Fruit fly (Drosophila melanogaster) whole organism, adult: ENCODE measurements around the gene drongo.

ENCODE experiments used
- CG11617 ChIP-seq: fragments of 200-800 bp; sonication (Bioruptor generic); optimal IDR thresholded peaks from 2 replicates; lab custom pipeline; 2017; ENCODE audit warnings: mild to moderate bottlenecking, missing biosample characterization, missing genetic modification reagents, missing genetic modification characterization
- CG12768 ChIP-seq: fragments of 200-800 bp; sonication (Bioruptor generic); optimal IDR thresholded peaks from 2 replicates; lab custom pipeline; 2017; ENCODE audit warnings: missing biosample characterization, missing genetic modification characterization, mild to moderate bottlenecking, moderate library complexity, missing genetic modification reagents
- CG14711 ChIP-seq: fragments of 200-800 bp; sonication (Bioruptor generic); optimal IDR thresholded peaks from 2 replicates; lab custom pipeline; 2018; ENCODE audit warnings: missing biosample characterization, mild to moderate bottlenecking, missing genetic modification characterization, moderate library complexity
- CG1620 ChIP-seq: fragments of 200-800 bp; sonication (Bioruptor generic); optimal IDR thresholded peaks from 2 replicates; lab custom pipeline; 2016; ENCODE audit warnings: missing biosample characterization, missing genetic modification characterization
- CG33017 ChIP-seq: fragments of 200-800 bp; sonication (Bioruptor generic); optimal IDR thresholded peaks from 2 replicates; lab custom pipeline; 2018; ENCODE audit warnings: missing biosample characterization, mild to moderate bottlenecking, missing genetic modification characterization, moderate library complexity
- CG5204 ChIP-seq: fragments of 200-800 bp; sonication (Bioruptor generic); optimal IDR thresholded peaks from 2 replicates; lab custom pipeline; 2016; ENCODE audit warnings: missing biosample characterization, missing genetic modification characterization
- CG7045 ChIP-seq: fragments of 200-800 bp; sonication (Bioruptor generic); optimal IDR thresholded peaks from 2 replicates; lab custom pipeline; 2017; ENCODE audit warnings: missing biosample characterization, mild to moderate bottlenecking, missing genetic modification characterization
- CG7101 ChIP-seq: fragments of 200-800 bp; sonication (Bioruptor generic); optimal IDR thresholded peaks from 2 replicates; lab custom pipeline; 2018; ENCODE audit warnings: missing biosample characterization, mild to moderate bottlenecking, missing genetic modification characterization, moderate library complexity
- Clk ChIP-seq: fragments of 200-800 bp; sonication (Bioruptor generic); optimal IDR thresholded peaks from 2 replicates; lab custom pipeline; 2017; ENCODE audit warnings: missing biosample characterization, missing genetic modification characterization
- Crg-1 ChIP-seq: fragments of 200-800 bp; sonication (Bioruptor generic); optimal IDR thresholded peaks from 2 replicates; lab custom pipeline; 2016; ENCODE audit warnings: missing biosample characterization, missing genetic modification characterization
- Hr96 ChIP-seq: fragments of 200-800 bp; sonication (Bioruptor generic); optimal IDR thresholded peaks from 2 replicates; lab custom pipeline; 2016; ENCODE audit warnings: missing biosample characterization, missing genetic modification characterization
- Mnt ChIP-seq: fragments of 200-800 bp; sonication (Bioruptor generic); optimal IDR thresholded peaks from 2 replicates; lab custom pipeline; 2016; ENCODE audit warnings: missing biosample characterization, mild to moderate bottlenecking, missing genetic modification characterization
- bab1 ChIP-seq: fragments of 200-800 bp; sonication (Bioruptor generic); optimal IDR thresholded peaks from 3 replicates; lab custom pipeline; 2019; ENCODE audit warnings: missing biosample characterization, mild to moderate bottlenecking, missing genetic modification characterization, moderate library complexity
- cic ChIP-seq: fragments of 200-800 bp; sonication (Bioruptor generic); optimal IDR thresholded peaks from 2 replicates; lab custom pipeline; 2017; ENCODE audit warnings: missing biosample characterization, mild to moderate bottlenecking, missing genetic modification characterization, moderate library complexity
- cnc ChIP-seq, 2 experiments: fragments of >200 bp; optimal IDR thresholded peaks; 2 replicates each; lab custom pipeline; 2017
- kay ChIP-seq: fragments of 200-800 bp; sonication (Bioruptor generic); peaks from one replicate; lab custom pipeline; 2016; ENCODE audit warnings: missing biosample characterization, missing genetic modification characterization, borderline replicate concordance
- ovo ChIP-seq: fragments of 200-800 bp; sonication (Bioruptor generic); optimal IDR thresholded peaks from 2 replicates; lab custom pipeline; 2016; ENCODE audit warnings: missing biosample characterization, missing genetic modification characterization
- pad ChIP-seq: fragments of 200-800 bp; sonication (Bioruptor generic); optimal IDR thresholded peaks from 3 replicates; lab custom pipeline; 2017; ENCODE audit warnings: missing biosample characterization, missing genetic modification characterization, mild to moderate bottlenecking, moderate library complexity, missing genetic modification reagents
- tj ChIP-seq: fragments of 200-800 bp; sonication (Bioruptor generic); optimal IDR thresholded peaks from 3 replicates; lab custom pipeline; 2017; ENCODE audit warnings: missing biosample characterization, mild to moderate bottlenecking, missing genetic modification characterization, moderate library complexity
- toe ChIP-seq: fragments of 200-800 bp; sonication (Bioruptor generic); optimal IDR thresholded peaks from 2 replicates; lab custom pipeline; 2016; ENCODE audit warnings: missing biosample characterization, missing genetic modification characterization

Gene drongo

dm6 chr2L:867899-868605, 17.2 kb upstream of the drongo start, which contains the start of gene aru:
Gene aru (minus strand): TSS chr2L:868354.
- TF ChIP-seq CG11617 (no peak), CG12768 (no peak), tj (GFP tag; lab: Kevin White, UChicago) (peak; percentile 10), cnc (optimal IDR thresholded peaks at IDR 0.05; lab: Kevin White, UChicago) (no peak), kay (GFP tag; lab: Kevin White, UChicago) (no peak), CG33017 (tag; lab: Kevin White, UChicago) (no peak), Hr96 (GFP tag; lab: Kevin White, UChicago) (no peak), toe (GFP tag; lab: Kevin White, UChicago) (no peak), pad (GFP tag; lab: Kevin White, UChicago) (no peak), CG14711 (tag; lab: Kevin White, UChicago) (peak; percentile 15), CG7101 (no peak), Mnt (GFP tag; lab: Kevin White, UChicago) (peak; percentile 50), ovo (no peak), CG5204 (GFP tag; lab: Kevin White, UChicago) (no peak), CG7045 (GFP tag; lab: Kevin White, UChicago) (no peak), CG1620 (GFP tag; lab: Kevin White, UChicago) (peak; percentile 25), cic (GFP tag; lab: Kevin White, UChicago) (no peak), Clk (GFP tag; lab: Kevin White, UChicago) (no peak), bab1 (peak; percentile 41), Crg-1 (GFP tag; lab: Kevin White, UChicago) (no peak)

dm6 chr2L:866950-867744, 16.3 kb upstream of the drongo start:
- TF ChIP-seq cic (GFP tag; lab: Kevin White, UChicago), result peak; percentile 98
- peak; percentile 98 for TF ChIP-seq CG1620 (GFP tag; lab: Kevin White, UChicago)
- TF ChIP-seq tj (GFP tag; lab: Kevin White, UChicago), result peak; percentile 65
- TF ChIP-seq Hr96 (GFP tag; lab: Kevin White, UChicago), result peak; percentile 95
- TF ChIP-seq bab1, result peak; percentile 98
- TF ChIP-seq CG14711 (tag; lab: Kevin White, UChicago), result peak; percentile 93
- TF ChIP-seq ovo, result peak; percentile 49
- peak; percentile 89 for TF ChIP-seq pad (GFP tag; lab: Kevin White, UChicago)
- TF ChIP-seq Mnt (GFP tag; lab: Kevin White, UChicago), result peak; percentile 90
- TF ChIP-seq CG7101, result peak; percentile 98
- peak; percentile 94 for TF ChIP-seq CG11617
- TF ChIP-seq cnc (optimal IDR thresholded peaks at IDR 0.05; lab: Kevin White, UChicago), result no peak
- TF ChIP-seq kay (GFP tag; lab: Kevin White, UChicago), result no peak
- peak; percentile 98 for TF ChIP-seq CG33017 (tag; lab: Kevin White, UChicago)
- peak; percentile 98 for TF ChIP-seq CG12768
- TF ChIP-seq CG5204 (GFP tag; lab: Kevin White, UChicago), result peak; percentile 96
- TF ChIP-seq Crg-1 (GFP tag; lab: Kevin White, UChicago), result peak; percentile 97
- TF ChIP-seq CG7045 (GFP tag; lab: Kevin White, UChicago), result peak; percentile 94
- TF ChIP-seq Clk (GFP tag; lab: Kevin White, UChicago), result peak; percentile 94
- peak; percentile 97 for TF ChIP-seq toe (GFP tag; lab: Kevin White, UChicago)

- TF ChIP-seq tj (GFP tag; lab: Kevin White, UChicago) (peak; percentile 86), cnc (optimal IDR thresholded peaks at IDR 0.05; lab: Kevin White, UChicago) (no peak), CG11617 (peak; percentile 95), CG5204 (GFP tag; lab: Kevin White, UChicago) (peak; percentile 95), Crg-1 (GFP tag; lab: Kevin White, UChicago) (peak; percentile 88), Hr96 (GFP tag; lab: Kevin White, UChicago) (peak; percentile 96), kay (GFP tag; lab: Kevin White, UChicago) (no peak), Mnt (GFP tag; lab: Kevin White, UChicago) (peak; percentile 91), cic (GFP tag; lab: Kevin White, UChicago) (peak; percentile 78), ovo (peak; percentile 93), toe (GFP tag; lab: Kevin White, UChicago) (peak; percentile 95), Clk (GFP tag; lab: Kevin White, UChicago) (peak; percentile 95), CG14711 (tag; lab: Kevin White, UChicago) (peak; percentile 92), CG33017 (tag; lab: Kevin White, UChicago) (peak; percentile 97), bab1 (peak; percentile 98), CG1620 (GFP tag; lab: Kevin White, UChicago) (peak; percentile 97), CG7101 (peak; percentile 97), CG7045 (GFP tag; lab: Kevin White, UChicago) (peak; percentile 96), CG12768 (peak; percentile 97), pad (GFP tag; lab: Kevin White, UChicago) (peak; percentile 87)
Measured at dm6 chr2L:865851-866250, 15.0 kb upstream of the drongo start.

dm6 chr2L:859897-860296, 9.0 kb upstream of the drongo start, which contains the start of gene CG13950:
Gene CG13950 (plus strand): TSS chr2L:860197.
- no peak for TF ChIP-seq CG5204 (GFP tag; lab: Kevin White, UChicago)
- no peak for TF ChIP-seq bab1
- no peak for TF ChIP-seq CG7101
- TF ChIP-seq ovo, result no peak
- TF ChIP-seq toe (GFP tag; lab: Kevin White, UChicago), result no peak
- no peak for TF ChIP-seq cic (GFP tag; lab: Kevin White, UChicago)
- no peak for TF ChIP-seq CG11617
- no peak for TF ChIP-seq Mnt (GFP tag; lab: Kevin White, UChicago)
- TF ChIP-seq cnc (optimal IDR thresholded peaks at IDR 0.05; lab: Kevin White, UChicago), result no peak
- TF ChIP-seq CG7045 (GFP tag; lab: Kevin White, UChicago), result no peak
- no peak for TF ChIP-seq tj (GFP tag; lab: Kevin White, UChicago)
- no peak for TF ChIP-seq CG33017 (tag; lab: Kevin White, UChicago)
- TF ChIP-seq Crg-1 (GFP tag; lab: Kevin White, UChicago), result no peak
- TF ChIP-seq pad (GFP tag; lab: Kevin White, UChicago), result no peak
- TF ChIP-seq CG1620 (GFP tag; lab: Kevin White, UChicago), result no peak
- no peak for TF ChIP-seq CG14711 (tag; lab: Kevin White, UChicago)
- TF ChIP-seq Clk (GFP tag; lab: Kevin White, UChicago), result no peak
- TF ChIP-seq CG12768, result no peak
- TF ChIP-seq kay (GFP tag; lab: Kevin White, UChicago), result no peak
- no peak for TF ChIP-seq Hr96 (GFP tag; lab: Kevin White, UChicago)
